Fruit fly (Drosophila melanogaster): ENCODE results near the gene ncd.

dm6 chr3R:29774360-29775193 is 32.4 kb downstream of the ncd start:
- peak; percentile 41 for TF ChIP-seq EcR (GFP tag; optimal IDR thresholded peaks at IDR 0.05)
- no peak for TF ChIP-seq CG34367 (tag; optimal IDR thresholded peaks at IDR 0.05)
- no peak for TF ChIP-seq rn (GFP tag; IDR thresholded peaks at IDR 0.05)
- peak; percentile 50 for TF ChIP-seq CG13204 (GFP tag; optimal IDR thresholded peaks at IDR 0.05)
- no peak for TF ChIP-seq CG14655 (GFP tag; optimal IDR thresholded peaks at IDR 0.05)
- TF ChIP-seq CG12605 (GFP tag; IDR thresholded peaks at IDR 0.05) = no peak; the same call in 1 of the 2 replicates
- no peak for TF ChIP-seq D1 (tag; optimal IDR thresholded peaks at IDR 0.05)
